Worm (Caenorhabditis elegans): ENCODE data around the gene ttll-5.

- TF ChIP-seq egl-27 (tag; optimal IDR thresholded peaks at IDR 0.05) (no peak), zag-1 (tag; optimal IDR thresholded peaks at IDR 0.05) (no peak), sma-9 (GFP tag; optimal IDR thresholded peaks at IDR 0.05) (no peak), sma-9 (tag; optimal IDR thresholded peaks at IDR 0.05) (no peak), ama-1 (optimal IDR thresholded peaks at IDR 0.05) (no peak), R02D3.7 (tag; optimal IDR thresholded peaks at IDR 0.05) (no peak), elt-1 (tag; optimal IDR thresholded peaks at IDR 0.05) (no peak)
These were observed 30.6 kb downstream of the ttll-5 start for ce11 chrV:11539502-11539901.

Measured in whole organism, L2 larva.